Worm (Caenorhabditis elegans) whole organism, L4/young adult: ENCODE measurements around the gene F01E11.18.

Experiments
- W03F9.2 ChIP-seq: fragments of 150-350 bp; optimal IDR thresholded peaks from 2 replicates; lab custom pipeline; 2014; ENCODE audit warnings: missing biosample characterization, missing genetic modification characterization
- dao-5 ChIP-seq: sonication (generic microtip); optimal IDR thresholded peaks from 2 replicates; lab custom pipeline; 2016; ENCODE audit warnings: missing genotype, missing genetic modification characterization, moderate library complexity, missing compliant biosample characterization
- him-1 ChIP-seq: sonication (generic microtip); optimal IDR thresholded peaks from 2 replicates; lab custom pipeline; 2016; ENCODE audit warnings: missing genotype, missing genetic modification reagents, missing genetic modification characterization, missing compliant biosample characterization

ce11 chrX:6996448-6996847 lies 7.0 kb downstream of the F01E11.18 start, which contains the start of the genes F01E11.20 and tsp-16:
- TF ChIP-seq him-1 (no peak), dao-5 (tag; lab: Kevin White, UChicago) (no peak), W03F9.2 (tag; lab: Kevin White, UChicago) (no peak)
